Worm (Caenorhabditis elegans) whole organism, L4 larva: ENCODE measurements around the gene W09G12.8.

Source experiments
- fkh-10 ChIP-seq: fragments of 150-350 bp; optimal IDR thresholded peaks from 2 replicates; lab custom pipeline; 2014; ENCODE audit warnings: missing biosample characterization, missing genetic modification reagents, missing genetic modification characterization
- mep-1 ChIP-seq: fragments of 150-350 bp; sonication (generic microtip); optimal IDR thresholded peaks from 3 replicates; lab custom pipeline; 2014; ENCODE audit warnings: missing biosample characterization, missing genetic modification characterization
- snpc-4 ChIP-seq: fragments of 150-350 bp; optimal IDR thresholded peaks from 2 replicates; lab custom pipeline; 2014; ENCODE audit warnings: missing biosample characterization, missing genetic modification characterization
- unc-62 ChIP-seq, 3 experiments: fragments of 150-350 bp in 1 of 3; sonication (generic microtip); optimal IDR thresholded peaks in 2 of 3; peaks in 1 of 3; 1 replicate in 1 of 3; 2 replicates in 2 of 3; lab custom pipeline; 2014 to 2017; ENCODE audit warnings: missing biosample characterization in 3 of 3, missing genetic modification characterization in 3 of 3, missing genetic modification reagents in 3 of 3, missing genotype in 1 of 3
- ztf-11 ChIP-seq: fragments of 150-350 bp; optimal IDR thresholded peaks from 2 replicates; lab custom pipeline; 2014; ENCODE audit warnings: missing biosample characterization, missing genetic modification characterization

DNA sequence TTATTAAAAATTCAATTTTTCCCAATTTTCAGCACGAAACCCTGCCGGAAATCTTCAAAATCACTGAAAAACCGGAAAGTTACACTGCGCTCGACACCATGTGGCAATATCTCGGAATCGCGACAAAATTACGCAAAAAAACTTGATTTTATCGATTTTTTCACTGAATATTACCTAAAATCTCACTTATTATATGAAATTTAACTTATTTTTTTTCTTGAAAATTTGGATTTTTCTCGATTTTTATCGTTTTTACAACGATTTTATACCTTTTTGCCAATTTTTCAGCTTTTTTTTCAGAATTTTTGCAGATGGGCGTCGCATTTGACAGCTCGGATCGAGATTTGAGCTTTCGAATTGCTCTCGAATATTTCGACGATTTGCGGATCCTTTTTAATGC is 33.2 kb upstream of the W09G12.8 start, which contains the start of gene spl-3:
- no peak for TF ChIP-seq snpc-4 (tag; lab: Kevin White, UChicago)
- no peak for TF ChIP-seq fkh-10
- no peak for TF ChIP-seq ztf-11 (tag; lab: Kevin White, UChicago)
- TF ChIP-seq mep-1 (tag; lab: Kevin White, UChicago), result no peak
- TF ChIP-seq unc-62 (GFP tag; optimal IDR thresholded peaks at IDR 0.05 in 1 of 2; lab: Kevin White, UChicago), result no peak
- no peak for TF ChIP-seq unc-62 (tag; optimal IDR thresholded peaks at IDR 0.05; lab: Kevin White, UChicago)
